Worm (Caenorhabditis elegans) whole organism, mixed stage, embryonic: Measurements from ENCODE around the gene rfip-1.
A peak's percentile ranks its signal among the peaks of the same experiment; 100 is the strongest.

Source experiments
- bed-3 ChIP-seq: fragments of 200-800 bp; sonication (Bioruptor generic); optimal IDR thresholded peaks from 3 replicates; lab custom pipeline; 2018; ENCODE audit warnings: mild to moderate bottlenecking, missing genetic modification characterization, moderate library complexity, missing compliant biosample characterization
- ceh-43 ChIP-seq: fragments of 200-800 bp; sonication (Bioruptor generic); optimal IDR thresholded peaks from 2 replicates; lab custom pipeline; 2018; ENCODE audit warnings: mild to moderate bottlenecking, missing genetic modification characterization, moderate library complexity, missing compliant biosample characterization
- ceh-83 ChIP-seq: fragments of 200-800 bp; sonication (Bioruptor generic); optimal IDR thresholded peaks from 2 replicates; lab custom pipeline; 2018; ENCODE audit warnings: mild to moderate bottlenecking, missing genetic modification characterization, missing compliant biosample characterization
- cnd-1 ChIP-seq: fragments of 200-800 bp; sonication (Bioruptor generic); optimal IDR thresholded peaks from 2 replicates; lab custom pipeline; 2018; ENCODE audit warnings: mild to moderate bottlenecking, missing genetic modification characterization, missing compliant biosample characterization
- drap-1 ChIP-seq: fragments of 200-800 bp; sonication (Bioruptor generic); optimal IDR thresholded peaks from 3 replicates; lab custom pipeline; 2018; ENCODE audit warnings: mild to moderate bottlenecking, missing genetic modification characterization, missing compliant biosample characterization
- ham-2 ChIP-seq: fragments of 200-800 bp; sonication (Bioruptor generic); optimal IDR thresholded peaks from 2 replicates; lab custom pipeline; 2018; ENCODE audit warnings: mild to moderate bottlenecking, missing genetic modification characterization, missing compliant biosample characterization
- hlh-1 ChIP-seq: fragments of 150-350 bp; optimal IDR thresholded peaks from 2 replicates; lab custom pipeline; 2014; ENCODE audit warnings: missing biosample characterization, missing genetic modification reagents, missing genetic modification characterization
- lin-13 ChIP-seq: fragments of 150-350 bp; optimal IDR thresholded peaks from 2 replicates; lab custom pipeline; 2014; ENCODE audit warnings: missing biosample characterization, missing genetic modification characterization
- lin-32 ChIP-seq: fragments of 200-800 bp; sonication (Bioruptor generic); optimal IDR thresholded peaks from 2 replicates; lab custom pipeline; 2018; ENCODE audit warnings: mild to moderate bottlenecking, missing genetic modification characterization, missing compliant biosample characterization
- lsy-2 ChIP-seq: fragments of 150-350 bp; optimal IDR thresholded peaks from 2 replicates; lab custom pipeline; 2014; ENCODE audit warnings: missing biosample characterization, missing genetic modification characterization
- mab-5 ChIP-seq: fragments of 150-350 bp; optimal IDR thresholded peaks from 2 replicates; lab custom pipeline; 2014; ENCODE audit warnings: missing biosample characterization, missing genetic modification characterization
- mep-1 ChIP-seq: fragments of 150-350 bp; optimal IDR thresholded peaks from 2 replicates; lab custom pipeline; 2017; ENCODE audit warnings: missing biosample characterization, missing genetic modification reagents, missing genetic modification characterization, inconsistent platforms
- mls-2 ChIP-seq: sonication (generic microtip); optimal IDR thresholded peaks from 2 replicates; lab custom pipeline; 2016; ENCODE audit warnings: mild to moderate bottlenecking, missing genetic modification characterization, moderate library complexity, missing compliant biosample characterization
- nhr-2 ChIP-seq: fragments of 150-350 bp; optimal IDR thresholded peaks from 2 replicates; lab custom pipeline; 2014; ENCODE audit warnings: missing biosample characterization, missing genetic modification characterization
- nhr-237 ChIP-seq: fragments of 150-350 bp; optimal IDR thresholded peaks from 2 replicates; lab custom pipeline; 2014; ENCODE audit warnings: missing biosample characterization, missing genetic modification characterization
- nhr-28 ChIP-seq: fragments of 150-350 bp; optimal IDR thresholded peaks from 2 replicates; lab custom pipeline; 2014; ENCODE audit warnings: missing biosample characterization, missing genetic modification characterization
- nhr-76 ChIP-seq: sonication (generic microtip); optimal IDR thresholded peaks from 2 replicates; lab custom pipeline; 2017; ENCODE audit warnings: missing biosample characterization, missing genetic modification characterization
- snpc-4 ChIP-seq: fragments of 150-350 bp; optimal IDR thresholded peaks from 2 replicates; lab custom pipeline; 2014; ENCODE audit warnings: missing biosample characterization, missing genetic modification characterization
- sptf-1 ChIP-seq: sonication (generic microtip); optimal IDR thresholded peaks from 2 replicates; lab custom pipeline; 2017; ENCODE audit warnings: mild to moderate bottlenecking, missing genetic modification characterization, moderate library complexity, missing compliant biosample characterization
- tbx-8 ChIP-seq: fragments of 200-800 bp; sonication (Bioruptor generic); optimal IDR thresholded peaks from 2 replicates; lab custom pipeline; 2018; ENCODE audit warnings: mild to moderate bottlenecking, missing genetic modification characterization, moderate library complexity, missing compliant biosample characterization
- unc-39 ChIP-seq: fragments of 150-350 bp; optimal IDR thresholded peaks from 2 replicates; lab custom pipeline; 2014; ENCODE audit warnings: missing biosample characterization, missing genetic modification characterization
- unc-62 ChIP-seq: fragments of 150-350 bp; optimal IDR thresholded peaks from 2 replicates; lab custom pipeline; 2014; ENCODE audit warnings: missing biosample characterization, missing genetic modification reagents, missing genetic modification characterization
- zip-8 ChIP-seq: fragments of 150-350 bp; optimal IDR thresholded peaks from 2 replicates; lab custom pipeline; 2014; ENCODE audit warnings: missing biosample characterization, missing genetic modification characterization

The rfip-1 gene

ce11 chrII:5928502-5928901 lies 44.1 kb downstream of the rfip-1 start, which contains the start of gene egl-44:
Gene egl-44 (plus strand): TSS chrII:5928802.
- no peak for TF ChIP-seq lsy-2 (tag; lab: Kevin White, UChicago)
- no peak for TF ChIP-seq ceh-43 (GFP tag; lab: Kevin White, UChicago)
- no peak for TF ChIP-seq zip-8 (tag; lab: Kevin White, UChicago)
- TF ChIP-seq mls-2 (tag; lab: Kevin White, UChicago), result no peak
- no peak for TF ChIP-seq nhr-76 (tag; lab: Kevin White, UChicago)
- TF ChIP-seq ham-2 (GFP tag; lab: Kevin White, UChicago), result no peak
- no peak for TF ChIP-seq cnd-1 (tag; lab: Kevin White, UChicago)
- TF ChIP-seq hlh-1 (tag; lab: Kevin White, UChicago), result no peak
- no peak for TF ChIP-seq ceh-83 (GFP tag; lab: Kevin White, UChicago)

ce11 chrII:5930095-5930653 lies 45.8 kb downstream of the rfip-1 start:
- no peak for TF ChIP-seq mep-1
- no peak for TF ChIP-seq unc-39 (tag; lab: Kevin White, UChicago)
- no peak for TF ChIP-seq drap-1

DNA sequence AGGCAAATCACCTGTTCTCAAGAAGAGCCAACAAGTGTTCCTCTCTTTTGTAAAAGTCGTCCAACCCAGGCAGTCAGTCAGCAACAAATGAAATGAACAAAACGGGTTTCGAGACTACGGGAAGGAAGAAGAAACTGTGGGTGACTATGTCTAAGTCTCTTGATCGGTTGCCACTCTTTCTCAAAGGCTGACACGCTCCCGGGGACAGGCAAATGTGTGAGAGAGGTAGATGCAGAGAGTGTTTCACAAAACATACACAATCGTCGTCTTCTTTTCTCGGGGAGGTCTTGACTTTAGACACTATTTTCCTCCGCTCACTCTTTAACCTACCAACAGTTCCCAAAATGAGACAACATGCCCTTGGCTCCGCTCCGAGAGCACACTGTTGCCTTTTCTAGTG lies 46.8 kb downstream of the rfip-1 start:
- TF ChIP-seq nhr-237 (tag; lab: Kevin White, UChicago), result peak; percentile 27
- no peak for TF ChIP-seq bed-3 (GFP tag; lab: Kevin White, UChicago)

ce11 chrII:5931904-5932764 lies 47.8 kb downstream of the rfip-1 start:
- TF ChIP-seq snpc-4 (tag; lab: Kevin White, UChicago), result no peak
- TF ChIP-seq zip-8 (tag; lab: Kevin White, UChicago), result peak; percentile 79
- peak; percentile 97 for TF ChIP-seq unc-62 (GFP tag; lab: Kevin White, UChicago)

DNA sequence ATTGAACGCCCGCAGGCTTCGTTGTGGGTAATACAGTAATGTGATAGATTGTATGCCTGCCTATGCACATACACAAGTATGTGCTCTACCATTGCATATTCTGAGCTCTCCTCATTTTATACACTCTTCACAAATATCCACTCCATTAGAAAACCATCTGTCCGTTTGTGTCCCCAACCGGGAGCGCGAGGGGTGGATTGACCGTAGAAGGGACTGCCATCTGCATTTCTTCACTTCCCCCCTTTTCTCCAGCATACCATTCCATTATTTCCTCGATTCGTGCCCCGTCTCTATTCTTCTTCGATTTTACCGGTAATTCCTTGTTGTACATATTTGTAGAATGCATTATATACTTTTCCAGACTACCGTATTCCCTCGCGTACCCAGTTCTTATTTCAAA lies 48.8 kb downstream of the rfip-1 start:
- TF ChIP-seq sptf-1 (tag; lab: Kevin White, UChicago), result peak; percentile 24
- no peak for TF ChIP-seq lsy-2 (tag; lab: Kevin White, UChicago)
- TF ChIP-seq mls-2 (tag; lab: Kevin White, UChicago), result peak; percentile 27
- peak; percentile 94 for TF ChIP-seq nhr-2 (tag; lab: Kevin White, UChicago)
- peak; percentile 72 for TF ChIP-seq cnd-1 (tag; lab: Kevin White, UChicago)
- TF ChIP-seq lin-32 (GFP tag; lab: Kevin White, UChicago), result peak; percentile 63
- no peak for TF ChIP-seq mab-5
- TF ChIP-seq, all 35 proteins: peak for 5

- TF ChIP-seq unc-62 (GFP tag; lab: Kevin White, UChicago) (peak; percentile 70), hlh-1 (tag; lab: Kevin White, UChicago) (peak; percentile 63), ceh-83 (GFP tag; lab: Kevin White, UChicago) (no peak)
- TF ChIP-seq, all 35 proteins: peak for 2
These were observed 49.6 kb downstream of the rfip-1 start for ce11 chrII:5933962-5934422.

DNA sequence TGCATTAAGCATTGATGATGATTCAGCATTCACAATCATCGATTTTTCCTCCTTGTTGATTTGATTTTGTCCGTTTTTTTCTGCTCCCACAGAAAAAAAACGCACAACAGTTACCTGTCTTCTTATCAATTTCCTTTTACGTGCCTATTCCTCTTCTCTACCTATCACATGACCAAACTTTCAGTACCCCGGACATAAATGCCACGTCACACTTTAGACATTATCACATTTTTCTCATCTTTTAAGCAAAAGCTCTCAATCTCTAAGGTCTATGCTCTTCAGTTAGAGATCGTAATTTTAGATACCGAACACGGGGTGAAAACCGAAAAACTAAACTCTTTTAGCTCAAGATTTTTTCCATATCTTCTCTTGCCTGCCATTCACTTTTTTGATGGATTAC lies 51.7 kb downstream of the rfip-1 start:
- TF ChIP-seq tbx-8 (GFP tag; lab: Kevin White, UChicago) (no peak), nhr-2 (tag; lab: Kevin White, UChicago) (no peak), unc-62 (GFP tag; lab: Kevin White, UChicago) (no peak), nhr-237 (tag; lab: Kevin White, UChicago) (no peak), lin-13 (tag; lab: Kevin White, UChicago) (no peak), hlh-1 (tag; lab: Kevin White, UChicago) (no peak), unc-39 (tag; lab: Kevin White, UChicago) (no peak), nhr-28 (tag; lab: Kevin White, UChicago) (no peak), lsy-2 (tag; lab: Kevin White, UChicago) (no peak), nhr-76 (tag; lab: Kevin White, UChicago) (no peak)
- TF ChIP-seq, all 35 proteins: peak for 0
